Worm (Caenorhabditis elegans) whole organism, L4/young adult: Measurements from ENCODE around the gene Y105C5B.5.

Experiments used
- W03F9.2 ChIP-seq: fragments of 150-350 bp; optimal IDR thresholded peaks from 2 replicates; lab custom pipeline; 2014; ENCODE audit warnings: missing biosample characterization, missing genetic modification characterization
- dao-5 ChIP-seq: sonication (generic microtip); optimal IDR thresholded peaks from 2 replicates; lab custom pipeline; 2016; ENCODE audit warnings: missing genotype, missing genetic modification characterization, moderate library complexity, missing compliant biosample characterization
- him-1 ChIP-seq: sonication (generic microtip); optimal IDR thresholded peaks from 2 replicates; lab custom pipeline; 2016; ENCODE audit warnings: missing genotype, missing genetic modification reagents, missing genetic modification characterization, missing compliant biosample characterization

DNA sequence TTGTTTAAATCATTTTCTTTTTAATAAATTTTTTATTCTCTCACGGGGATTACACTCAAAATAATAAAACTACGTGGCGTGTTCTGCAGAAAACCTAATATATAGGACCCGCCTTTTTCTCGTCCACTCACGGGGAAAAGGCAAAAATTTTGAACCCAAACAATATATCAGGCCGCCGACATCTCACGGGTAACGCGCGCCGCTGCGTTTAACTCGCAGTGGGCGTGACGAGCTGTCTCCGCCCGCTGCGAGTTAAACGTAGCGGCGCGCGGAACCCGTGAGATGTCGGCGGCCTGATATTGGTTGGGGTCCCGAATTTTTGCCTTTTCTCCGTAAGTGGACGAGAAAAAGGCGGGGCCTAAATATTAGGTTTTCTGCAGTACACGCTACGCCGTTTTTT is 39.5 kb downstream of the Y105C5B.5 start:
- TF ChIP-seq W03F9.2 (tag; lab: Kevin White, UChicago) (no peak), him-1 (tag; lab: Kevin White, UChicago) (no peak), dao-5 (tag; lab: Kevin White, UChicago) (no peak)
